Fruit fly (Drosophila melanogaster): Measurements from ENCODE around the gene srl.

Gene srl

DNA sequence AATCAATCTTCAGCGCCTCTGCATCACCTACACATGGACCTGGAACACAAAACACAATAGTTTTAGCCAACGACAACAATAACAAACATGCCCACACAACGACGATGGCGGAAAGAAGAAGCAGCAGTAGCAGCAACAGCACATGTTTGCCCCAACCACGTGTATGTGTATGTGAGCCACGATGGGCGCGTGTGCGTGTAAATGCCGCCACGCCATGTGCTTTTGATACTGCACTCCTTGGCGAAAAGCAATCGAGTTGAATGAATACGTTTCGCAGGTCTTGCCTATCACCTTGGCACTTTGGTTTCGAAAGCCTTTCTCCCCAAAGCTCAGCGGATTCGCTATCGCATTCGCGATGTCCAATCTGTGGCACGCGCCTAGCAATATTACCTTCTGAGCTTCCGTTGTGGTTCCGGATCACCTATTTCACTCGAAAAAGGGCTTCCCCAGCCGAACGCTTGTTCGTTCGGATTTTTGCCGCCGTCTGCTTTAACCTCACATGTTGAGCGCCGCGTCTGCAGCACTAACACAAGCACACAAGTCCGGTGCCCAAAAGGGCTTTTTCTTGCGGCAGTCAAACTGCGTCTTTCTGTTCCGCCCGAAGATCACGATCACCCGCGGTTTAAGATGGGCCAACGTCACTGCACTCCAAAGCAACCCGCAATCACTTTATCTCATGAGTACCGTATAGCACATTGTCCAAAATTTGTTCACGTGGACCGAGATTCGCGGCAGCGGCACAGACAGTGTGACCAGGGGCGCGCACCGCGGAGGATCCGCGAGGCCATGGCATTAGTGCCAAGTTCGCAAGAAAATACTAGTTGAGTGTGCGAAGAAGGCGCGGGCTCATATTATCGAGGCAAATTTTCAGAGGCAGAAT, at the start of gene srl:
srl (minus strand) TSS at position 751 of the 880 bp plus-strand sequence.
- no peak for TF ChIP-seq CG13204 (GFP tag; optimal IDR thresholded peaks at IDR 0.05)
- TF ChIP-seq CG32121 (GFP tag; IDR thresholded peaks at IDR 0.05): 0 out of 2 replicates have a peak, but pooled peaks have one; percentile 14

DNA sequence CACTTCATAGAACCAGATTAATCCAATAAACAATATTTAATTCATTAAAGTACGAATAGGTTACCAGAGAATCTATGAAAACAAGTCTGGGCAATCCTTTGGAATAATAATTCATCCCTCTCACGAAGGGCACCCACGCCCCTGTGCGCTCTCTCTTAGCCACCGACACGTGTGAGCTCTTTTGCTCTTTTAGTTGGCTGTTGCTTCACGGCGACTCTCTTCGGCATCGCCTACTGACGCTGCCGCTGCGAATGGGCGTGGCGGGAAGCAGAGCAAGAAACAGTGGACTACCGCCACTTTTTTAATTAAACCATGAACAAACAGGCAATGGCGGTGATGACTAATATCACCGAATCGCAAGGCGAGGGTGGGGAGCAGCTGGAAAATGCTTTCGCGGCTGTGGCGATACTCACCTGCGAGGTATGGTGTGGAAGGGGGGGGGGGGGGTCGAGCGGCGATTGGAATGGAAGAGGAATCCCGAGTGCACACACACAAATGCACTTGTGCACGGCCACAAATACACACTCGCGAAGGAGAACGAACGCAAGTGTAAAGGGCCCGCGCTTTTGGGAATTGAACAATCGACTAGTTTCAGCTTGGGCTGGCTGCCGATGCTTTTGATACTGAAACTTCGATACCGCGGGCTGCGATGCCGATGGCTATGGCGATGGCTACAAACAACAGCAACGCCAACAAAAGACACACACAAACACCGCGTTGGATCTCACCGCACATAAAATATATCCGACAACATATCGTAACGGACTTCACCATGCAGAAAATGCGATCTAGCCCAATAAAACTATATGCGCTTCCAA, 49.3 kb upstream of the srl start:
- peak; percentile 74 for TF ChIP-seq CG34367 (tag; optimal IDR thresholded peaks at IDR 0.05)
- TF ChIP-seq gl (tag; optimal IDR thresholded peaks at IDR 0.05): peak; percentile 45
- no peak for TF ChIP-seq CG10348 (GFP tag; IDR thresholded peaks at IDR 0.05)
- TF ChIP-seq CG12605 (GFP tag; IDR thresholded peaks at IDR 0.05): peak; percentile 82
- TF ChIP-seq CG17806 (tag; optimal IDR thresholded peaks at IDR 0.05): peak; percentile 77
- peak; percentile 65 for TF ChIP-seq EcR (GFP tag; optimal IDR thresholded peaks at IDR 0.05)
- peak; percentile 64 for TF ChIP-seq CG32121 (GFP tag; IDR thresholded peaks at IDR 0.05)
- TF ChIP-seq CG8301 (tag; optimal IDR thresholded peaks at IDR 0.05): peak; percentile 71
- TF ChIP-seq CG13204 (GFP tag; optimal IDR thresholded peaks at IDR 0.05): peak; percentile 94
- peak; percentile 74 for TF ChIP-seq CG8159 (tag; optimal IDR thresholded peaks at IDR 0.05)
- TF ChIP-seq Pif1A (GFP tag; optimal IDR thresholded peaks at IDR 0.05): peak; percentile 92
- peak; percentile 73 for TF ChIP-seq CG15710 (tag; optimal IDR thresholded peaks at IDR 0.05)
- peak; percentile 80 for TF ChIP-seq fd96Ca (GFP tag; IDR thresholded peaks at IDR 0.05)
- peak; percentile 83 for TF ChIP-seq Ets98B (GFP tag; IDR thresholded peaks at IDR 0.05)
- no peak for TF ChIP-seq CG14655 (GFP tag; optimal IDR thresholded peaks at IDR 0.05)
- peak; percentile 34 for TF ChIP-seq D1 (tag; optimal IDR thresholded peaks at IDR 0.05)
- TF ChIP-seq Snoo (tag; optimal IDR thresholded peaks at IDR 0.05): peak; percentile 82
- peak; percentile 87 for TF ChIP-seq Pif1B (GFP tag; optimal IDR thresholded peaks at IDR 0.05)
- TF ChIP-seq CG9948 (tag; optimal IDR thresholded peaks at IDR 0.05): peak; percentile 70
- peak; percentile 89 for TF ChIP-seq CG4496 (GFP tag; IDR thresholded peaks at IDR 0.05)
- TF ChIP-seq rn (GFP tag; IDR thresholded peaks at IDR 0.05): peak; percentile 56

DNA sequence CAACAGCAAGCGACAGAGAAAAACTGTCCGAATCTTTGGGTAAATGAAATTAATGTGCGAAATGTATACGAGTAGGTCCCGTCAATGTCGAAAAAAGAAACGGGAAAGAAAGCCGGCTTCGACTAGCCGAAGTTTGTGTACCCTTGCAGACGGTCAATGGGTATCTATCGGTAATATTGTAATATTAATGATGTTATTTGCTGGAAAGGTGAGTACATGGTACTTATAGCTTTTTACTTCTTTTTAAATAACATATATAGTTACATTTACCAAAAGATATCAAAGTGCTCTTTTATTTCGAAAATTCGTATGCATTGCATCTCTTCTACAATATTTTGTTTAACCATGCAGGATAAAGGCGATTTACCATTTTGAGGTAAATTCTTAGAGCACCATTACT, 46.9 kb upstream of the srl start:
- no peak for TF ChIP-seq fd96Ca (GFP tag; IDR thresholded peaks at IDR 0.05)
- no peak for TF ChIP-seq Pif1B (GFP tag; optimal IDR thresholded peaks at IDR 0.05)
- TF ChIP-seq Pif1A (GFP tag; optimal IDR thresholded peaks at IDR 0.05): no peak
- TF ChIP-seq Snoo (tag; optimal IDR thresholded peaks at IDR 0.05): no peak
- no peak for TF ChIP-seq CG10348 (GFP tag; IDR thresholded peaks at IDR 0.05)
- TF ChIP-seq CG12605 (GFP tag; IDR thresholded peaks at IDR 0.05): no peak
- TF ChIP-seq CG8301 (tag; optimal IDR thresholded peaks at IDR 0.05): no peak
- no peak for TF ChIP-seq D1 (tag; optimal IDR thresholded peaks at IDR 0.05)
- no peak for TF ChIP-seq CG15710 (tag; optimal IDR thresholded peaks at IDR 0.05)
- TF ChIP-seq CG8159 (tag; optimal IDR thresholded peaks at IDR 0.05): no peak
- TF ChIP-seq gl (tag; optimal IDR thresholded peaks at IDR 0.05): no peak
- no peak for TF ChIP-seq CG17806 (tag; optimal IDR thresholded peaks at IDR 0.05)

DNA sequence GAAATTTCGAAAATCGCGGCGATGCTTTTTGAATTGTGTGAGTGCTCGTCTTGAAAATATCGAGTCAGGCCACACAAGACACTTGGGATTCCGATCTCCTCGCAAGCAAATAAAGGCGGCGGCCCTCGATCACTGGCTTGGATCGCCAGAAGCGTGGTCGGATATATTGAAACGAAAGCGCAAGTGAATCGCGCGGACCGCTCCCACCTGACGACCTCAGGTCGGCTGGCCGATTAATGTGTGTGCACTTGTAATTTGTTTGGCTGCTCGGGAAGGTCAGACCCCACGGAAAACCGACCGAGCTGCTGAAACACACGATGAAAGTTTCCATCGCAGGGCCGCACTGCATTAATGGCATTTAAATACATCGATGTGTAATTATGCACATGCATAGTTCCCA, 46.2 kb upstream of the srl start:
- TF ChIP-seq CG14655 (GFP tag; optimal IDR thresholded peaks at IDR 0.05): no peak
- no peak for TF ChIP-seq Ets98B (GFP tag; IDR thresholded peaks at IDR 0.05)
- TF ChIP-seq CG13204 (GFP tag; optimal IDR thresholded peaks at IDR 0.05): no peak
- no peak for TF ChIP-seq gl (tag; optimal IDR thresholded peaks at IDR 0.05)
- no peak for TF ChIP-seq rn (GFP tag; IDR thresholded peaks at IDR 0.05)
- no peak for TF ChIP-seq CG8301 (tag; optimal IDR thresholded peaks at IDR 0.05)
- no peak for TF ChIP-seq Pif1B (GFP tag; optimal IDR thresholded peaks at IDR 0.05)
- TF ChIP-seq CG12605 (GFP tag; IDR thresholded peaks at IDR 0.05): no peak
- TF ChIP-seq Snoo (tag; optimal IDR thresholded peaks at IDR 0.05): no peak
- no peak for TF ChIP-seq CG17806 (tag; optimal IDR thresholded peaks at IDR 0.05)
- TF ChIP-seq CG9948 (tag; optimal IDR thresholded peaks at IDR 0.05): no peak
- no peak for TF ChIP-seq CG34367 (tag; optimal IDR thresholded peaks at IDR 0.05)

DNA sequence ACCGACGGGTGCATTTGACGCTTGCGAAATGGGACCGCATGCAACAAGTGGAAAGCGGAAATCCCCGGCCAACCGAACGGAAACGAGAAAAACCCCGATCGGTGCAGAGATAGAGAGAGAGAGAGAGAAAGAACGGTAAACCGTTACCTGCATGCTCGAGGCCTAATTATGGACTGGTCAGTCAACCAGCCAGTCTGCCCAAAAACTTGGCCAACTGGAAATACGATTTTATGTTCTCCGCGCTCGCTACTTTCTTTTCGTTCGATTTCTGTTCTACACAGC, 43.5 kb upstream of the srl start:
- TF ChIP-seq rn (GFP tag; IDR thresholded peaks at IDR 0.05) (no peak), CG10348 (GFP tag; IDR thresholded peaks at IDR 0.05) (no peak), CG4496 (GFP tag; IDR thresholded peaks at IDR 0.05) (peak; percentile 44; the same call in 1 of the 3 replicates), CG32121 (GFP tag; IDR thresholded peaks at IDR 0.05) (no peak)

- TF ChIP-seq CG14655 (GFP tag; optimal IDR thresholded peaks at IDR 0.05) (no peak), fd96Ca (GFP tag; IDR thresholded peaks at IDR 0.05) (0 out of 3 replicates have a peak, but pooled peaks have one; percentile 19), CG13204 (GFP tag; optimal IDR thresholded peaks at IDR 0.05) (peak; percentile 26)
Observed at dm6 chr3R:4471846-4472693, 42.9 kb upstream of the srl start.
